Worm (Caenorhabditis elegans): Measurements from ENCODE around the gene ZK829.9.

The ZK829.9 gene

DNA sequence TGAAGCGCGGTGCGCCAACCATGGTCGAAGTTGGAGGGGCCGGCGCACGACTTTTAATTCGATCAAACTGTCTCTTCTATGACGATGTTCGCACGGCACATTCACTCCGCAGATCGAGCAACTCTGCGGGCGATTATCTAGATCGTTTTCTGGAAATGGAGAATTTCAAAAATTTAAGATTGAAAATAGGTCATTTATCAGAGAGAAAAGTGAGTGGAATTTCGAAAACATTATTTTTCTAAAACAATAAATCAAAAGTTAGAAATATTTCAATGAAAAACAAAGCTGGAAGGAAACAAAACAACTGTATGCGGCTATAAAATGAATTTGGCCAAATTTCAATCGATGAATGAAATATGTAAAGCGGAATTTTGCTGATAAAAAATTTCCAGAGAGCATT lies 40.5 kb downstream of the ZK829.9 start, which contains the start of the genes ZK617.26 and unc-22:
Gene ZK617.26 (minus strand): TSS at position 101 of the 400 bp plus-strand sequence.
Gene unc-22 (minus strand): TSS at position 149 of the 400 bp plus-strand sequence.
- TF ChIP-seq nhr-129 (tag; optimal IDR thresholded peaks at IDR 0.05) (no peak), crh-2 (tag; optimal IDR thresholded peaks at IDR 0.05) (no peak), unc-62 (GFP tag; optimal IDR thresholded peaks at IDR 0.05) (no peak), lin-11 (tag; optimal IDR thresholded peaks at IDR 0.05) (no peak), peb-1 (tag; optimal IDR thresholded peaks at IDR 0.05) (no peak), mab-5 (tag; optimal IDR thresholded peaks at IDR 0.05) (no peak), alr-1 (tag; optimal IDR thresholded peaks at IDR 0.05) (no peak)

DNA sequence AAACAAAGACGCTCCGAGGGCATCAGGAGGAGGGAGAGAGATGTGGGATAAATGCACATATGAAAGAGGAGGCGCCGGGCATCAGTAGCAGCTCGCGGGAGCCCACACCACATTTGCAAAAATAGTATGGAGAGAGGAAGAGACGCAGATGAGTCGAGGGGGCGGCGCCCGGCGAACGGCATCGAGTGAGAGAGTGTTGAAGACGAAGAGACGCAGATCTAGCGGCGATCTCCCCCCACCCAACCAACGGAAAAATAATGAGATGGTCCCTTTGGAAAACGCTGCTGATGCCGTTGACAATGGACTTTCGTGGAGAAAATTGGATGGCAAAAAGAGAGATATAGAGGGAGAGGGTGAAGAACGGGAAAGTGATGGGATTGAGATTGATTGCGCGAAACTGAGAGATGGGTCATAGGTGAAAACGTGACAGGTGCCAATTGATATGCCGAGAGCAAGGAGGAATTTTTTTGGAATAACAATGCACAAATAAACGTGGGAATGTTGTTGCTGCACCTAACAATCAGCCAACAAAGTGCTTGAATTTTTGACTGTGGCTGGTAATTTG lies 42.2 kb downstream of the ZK829.9 start:
- TF ChIP-seq mab-5 (tag; optimal IDR thresholded peaks at IDR 0.05) (peak; percentile 18), lsy-2 (tag; optimal IDR thresholded peaks at IDR 0.05) (peak in 1 of 2 experiments; percentile 6), nhr-25 (tag; optimal IDR thresholded peaks at IDR 0.05) (no peak), F13H6.1 (tag; optimal IDR thresholded peaks at IDR 0.05) (peak; percentile 80), lin-39 (tag; optimal IDR thresholded peaks at IDR 0.05) (no peak), nhr-129 (tag; optimal IDR thresholded peaks at IDR 0.05) (peak; percentile 72), sma-9 (GFP tag; optimal IDR thresholded peaks at IDR 0.05) (peak; percentile 68), sma-9 (tag; optimal IDR thresholded peaks at IDR 0.05) (no peak)

DNA sequence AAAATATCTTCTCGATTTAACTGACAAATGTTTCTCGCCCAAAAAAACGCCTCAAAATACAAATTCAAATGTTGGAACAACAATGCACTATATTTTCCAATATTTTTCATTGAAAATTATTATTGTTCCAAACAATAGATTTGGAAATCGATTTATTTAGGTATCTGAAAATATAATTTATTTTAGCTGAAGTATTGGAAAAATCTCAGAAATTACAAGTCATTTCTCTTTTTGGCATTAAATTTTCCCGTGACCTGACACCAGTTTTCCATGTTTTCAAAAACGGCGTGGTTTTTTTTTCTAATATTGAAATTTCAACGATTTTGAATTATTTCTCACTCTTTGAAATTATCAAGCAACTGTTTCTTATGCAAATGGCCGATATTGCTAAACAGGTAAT lies 42.8 kb downstream of the ZK829.9 start, which contains the start of gene spe-17:
Gene spe-17 (plus strand): TSS at position 301 of the 400 bp plus-strand sequence.
- no peak for TF ChIP-seq nhr-21 (tag; optimal IDR thresholded peaks at IDR 0.05)
- no peak for TF ChIP-seq lin-13 (GFP tag; optimal IDR thresholded peaks at IDR 0.05)
- no peak for TF ChIP-seq mab-5 (tag; optimal IDR thresholded peaks at IDR 0.05)
- no peak for TF ChIP-seq ama-1 (optimal IDR thresholded peaks at IDR 0.05)
- no peak for TF ChIP-seq nhr-6 (tag; optimal IDR thresholded peaks at IDR 0.05)
- no peak for TF ChIP-seq elt-3 (tag; optimal IDR thresholded peaks at IDR 0.05)
- no peak for TF ChIP-seq mbf-1 (tag; optimal IDR thresholded peaks at IDR 0.05)
- TF ChIP-seq fos-1 (tag; optimal IDR thresholded peaks at IDR 0.05): no peak
- no peak for TF ChIP-seq nhr-237 (tag; optimal IDR thresholded peaks at IDR 0.05)
- TF ChIP-seq R02D3.7 (tag; optimal IDR thresholded peaks at IDR 0.05): no peak
- TF ChIP-seq ceh-82 (tag; optimal IDR thresholded peaks at IDR 0.05): no peak
- TF ChIP-seq elt-1 (tag; optimal IDR thresholded peaks at IDR 0.05): no peak
- no peak for TF ChIP-seq crh-2 (tag; optimal IDR thresholded peaks at IDR 0.05)
- TF ChIP-seq alr-1 (tag; optimal IDR thresholded peaks at IDR 0.05): no peak
- TF ChIP-seq mdl-1 (tag; optimal IDR thresholded peaks at IDR 0.05): no peak
- no peak for TF ChIP-seq zag-1 (tag; optimal IDR thresholded peaks at IDR 0.05)
- no peak for TF ChIP-seq dmd-4 (tag; optimal IDR thresholded peaks at IDR 0.05)
- no peak for TF ChIP-seq nhr-12 (tag; optimal IDR thresholded peaks at IDR 0.05)

- no peak for TF ChIP-seq skn-1 (tag; optimal IDR thresholded peaks at IDR 0.05)
- no peak for TF ChIP-seq sem-4 (tag; optimal IDR thresholded peaks at IDR 0.05)
- TF ChIP-seq unc-62 (GFP tag; optimal IDR thresholded peaks at IDR 0.05): no peak
- no peak for TF ChIP-seq snpc-4 (tag; optimal IDR thresholded peaks at IDR 0.05)
- TF ChIP-seq lin-39 (tag; optimal IDR thresholded peaks at IDR 0.05): no peak
- no peak for TF ChIP-seq elt-3 (tag; optimal IDR thresholded peaks at IDR 0.05)
- no peak for TF ChIP-seq lin-11 (tag; optimal IDR thresholded peaks at IDR 0.05)
- TF ChIP-seq nhr-77 (tag; optimal IDR thresholded peaks at IDR 0.05): no peak
- TF ChIP-seq sma-3 (GFP tag; optimal IDR thresholded peaks at IDR 0.05): no peak
Measured at ce11 chrIV:12015586-12015985, 45.3 kb downstream of the ZK829.9 start, which contains the start of gene lips-6. lips-6 (minus strand) TSS chrIV:12015686.

- no peak for TF ChIP-seq ZK546.5 (tag; optimal IDR thresholded peaks at IDR 0.05)
- no peak for TF ChIP-seq nhr-25 (tag; optimal IDR thresholded peaks at IDR 0.05)
- TF ChIP-seq nhr-23 (tag; optimal IDR thresholded peaks at IDR 0.05): no peak
- no peak for TF ChIP-seq lsy-2 (tag; optimal IDR thresholded peaks at IDR 0.05)
- TF ChIP-seq ama-1 (optimal IDR thresholded peaks at IDR 0.05): no peak
- TF ChIP-seq mbf-1 (tag; optimal IDR thresholded peaks at IDR 0.05): no peak
- TF ChIP-seq unc-39 (tag; optimal IDR thresholded peaks at IDR 0.05): no peak
- no peak for TF ChIP-seq nhr-6 (tag; optimal IDR thresholded peaks at IDR 0.05)
- TF ChIP-seq egl-27 (tag; optimal IDR thresholded peaks at IDR 0.05): no peak
Measured at ce11 chrIV:12018920-12019319, 48.6 kb downstream of the ZK829.9 start.

All from whole organism, L2 larva.